Fruit fly (Drosophila melanogaster) whole organism, adult: Measurements from ENCODE around the gene RfC4.
A peak's percentile ranks its signal among the peaks of the same experiment; 100 is the strongest.

ENCODE experiments used
- CG11617 ChIP-seq: fragments of 200-800 bp; sonication (Bioruptor generic); optimal IDR thresholded peaks from 2 replicates; lab custom pipeline; 2017; ENCODE audit warnings: mild to moderate bottlenecking, missing biosample characterization, missing genetic modification reagents, missing genetic modification characterization
- CG12768 ChIP-seq: fragments of 200-800 bp; sonication (Bioruptor generic); optimal IDR thresholded peaks from 2 replicates; lab custom pipeline; 2017; ENCODE audit warnings: missing biosample characterization, missing genetic modification characterization, mild to moderate bottlenecking, moderate library complexity, missing genetic modification reagents
- CG1620 ChIP-seq: fragments of 200-800 bp; sonication (Bioruptor generic); optimal IDR thresholded peaks from 2 replicates; lab custom pipeline; 2016; ENCODE audit warnings: missing biosample characterization, missing genetic modification characterization
- CG33017 ChIP-seq: fragments of 200-800 bp; sonication (Bioruptor generic); optimal IDR thresholded peaks from 2 replicates; lab custom pipeline; 2018; ENCODE audit warnings: missing biosample characterization, mild to moderate bottlenecking, missing genetic modification characterization, moderate library complexity
- CG7045 ChIP-seq: fragments of 200-800 bp; sonication (Bioruptor generic); optimal IDR thresholded peaks from 2 replicates; lab custom pipeline; 2017; ENCODE audit warnings: missing biosample characterization, mild to moderate bottlenecking, missing genetic modification characterization
- CG7101 ChIP-seq: fragments of 200-800 bp; sonication (Bioruptor generic); optimal IDR thresholded peaks from 2 replicates; lab custom pipeline; 2018; ENCODE audit warnings: missing biosample characterization, mild to moderate bottlenecking, missing genetic modification characterization, moderate library complexity
- Clk ChIP-seq: fragments of 200-800 bp; sonication (Bioruptor generic); optimal IDR thresholded peaks from 2 replicates; lab custom pipeline; 2017; ENCODE audit warnings: missing biosample characterization, missing genetic modification characterization
- Hr96 ChIP-seq: fragments of 200-800 bp; sonication (Bioruptor generic); optimal IDR thresholded peaks from 2 replicates; lab custom pipeline; 2016; ENCODE audit warnings: missing biosample characterization, missing genetic modification characterization
- bab1 ChIP-seq: fragments of 200-800 bp; sonication (Bioruptor generic); optimal IDR thresholded peaks from 3 replicates; lab custom pipeline; 2019; ENCODE audit warnings: missing biosample characterization, mild to moderate bottlenecking, missing genetic modification characterization, moderate library complexity
- cic ChIP-seq: fragments of 200-800 bp; sonication (Bioruptor generic); optimal IDR thresholded peaks from 2 replicates; lab custom pipeline; 2017; ENCODE audit warnings: missing biosample characterization, mild to moderate bottlenecking, missing genetic modification characterization, moderate library complexity
- cnc ChIP-seq, 2 experiments: fragments of >200 bp; optimal IDR thresholded peaks; 2 replicates each; lab custom pipeline; 2017
- kay ChIP-seq: fragments of 200-800 bp; sonication (Bioruptor generic); peaks from one replicate; lab custom pipeline; 2016; ENCODE audit warnings: missing biosample characterization, missing genetic modification characterization, borderline replicate concordance
- ovo ChIP-seq: fragments of 200-800 bp; sonication (Bioruptor generic); optimal IDR thresholded peaks from 2 replicates; lab custom pipeline; 2016; ENCODE audit warnings: missing biosample characterization, missing genetic modification characterization
- pad ChIP-seq: fragments of 200-800 bp; sonication (Bioruptor generic); optimal IDR thresholded peaks from 3 replicates; lab custom pipeline; 2017; ENCODE audit warnings: missing biosample characterization, missing genetic modification characterization, mild to moderate bottlenecking, moderate library complexity, missing genetic modification reagents
- tj ChIP-seq: fragments of 200-800 bp; sonication (Bioruptor generic); optimal IDR thresholded peaks from 3 replicates; lab custom pipeline; 2017; ENCODE audit warnings: missing biosample characterization, mild to moderate bottlenecking, missing genetic modification characterization, moderate library complexity
- toe ChIP-seq: fragments of 200-800 bp; sonication (Bioruptor generic); optimal IDR thresholded peaks from 2 replicates; lab custom pipeline; 2016; ENCODE audit warnings: missing biosample characterization, missing genetic modification characterization

Gene RfC4

dm6 chr3L:4092705-4093257 is 43.1 kb downstream of the RfC4 start, which contains the start of gene CG14990:
Gene CG14990, plus strand, starts transcription at chr3L:4093207.
- TF ChIP-seq CG7101 (tag; lab: Kevin White, UChicago) (no peak), kay (peak; percentile 60)

DNA sequence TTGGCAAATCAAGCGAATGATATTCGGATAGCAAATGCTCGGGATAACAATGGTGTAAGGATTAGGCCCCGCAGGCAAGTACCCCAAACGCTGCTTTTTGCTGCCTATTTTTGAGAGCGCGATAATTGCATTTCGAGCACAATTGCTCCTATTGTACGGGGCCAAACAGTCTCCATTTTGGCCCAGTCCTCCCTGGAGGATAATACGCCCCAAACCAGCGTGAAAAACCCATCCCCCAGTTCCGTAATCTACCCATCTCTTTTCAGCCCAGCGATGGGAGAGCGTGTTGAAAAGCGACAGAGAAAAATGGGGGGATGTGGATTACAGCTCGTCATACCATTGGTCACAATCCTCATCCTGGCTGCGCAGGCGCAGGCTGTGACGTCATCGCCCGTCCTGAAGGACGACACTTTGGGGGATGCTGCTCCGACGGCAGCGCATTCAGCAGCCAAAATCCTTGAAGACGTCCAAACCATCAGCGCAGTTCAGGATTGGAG is 47.1 kb downstream of the RfC4 start, which contains the start of gene Gad1:
Gad1 (minus strand) TSS at position 51 of the 497 bp plus-strand sequence.
- TF ChIP-seq tj (GFP tag; lab: Kevin White, UChicago), result no peak
- TF ChIP-seq cic (GFP tag; lab: Kevin White, UChicago), result no peak
- no peak for TF ChIP-seq CG7045 (GFP tag; lab: Kevin White, UChicago)
- TF ChIP-seq CG11617 (GFP tag; lab: Kevin White, UChicago), result no peak
- TF ChIP-seq Hr96 (GFP tag; lab: Kevin White, UChicago), result no peak
- TF ChIP-seq toe, result no peak
- no peak for TF ChIP-seq Clk (GFP tag; lab: Kevin White, UChicago)
- no peak for TF ChIP-seq CG7101 (tag; lab: Kevin White, UChicago)
- TF ChIP-seq pad (GFP tag; lab: Kevin White, UChicago), result no peak
- no peak for TF ChIP-seq CG1620
- no peak for TF ChIP-seq CG12768

DNA sequence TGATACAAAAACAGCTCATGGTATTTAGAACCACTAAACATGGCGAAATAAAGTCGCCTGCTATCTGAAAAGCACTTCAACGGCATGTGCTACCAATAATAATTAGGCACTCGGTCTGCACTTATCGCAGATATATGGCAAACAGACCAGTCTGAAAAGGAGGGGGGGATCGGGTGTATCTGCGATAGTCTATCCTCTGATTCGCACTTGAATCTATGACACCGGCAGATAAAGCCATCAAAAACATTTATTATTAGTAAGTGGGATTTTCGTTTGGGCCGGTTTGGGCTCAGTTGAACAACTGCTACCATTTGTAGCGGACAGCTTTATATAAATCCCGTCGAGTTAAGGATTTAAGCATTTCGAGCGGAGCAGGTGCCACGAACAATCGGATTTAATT is 48.6 kb downstream of the RfC4 start, which contains the start of gene CG14989:
CG14989 (plus strand) TSS at position 301 of the 400 bp plus-strand sequence.
- TF ChIP-seq CG33017 (tag; lab: Kevin White, UChicago) (no peak), CG12768 (no peak), cnc (optimal IDR thresholded peaks at IDR 0.05; lab: Kevin White, UChicago) (no peak), bab1 (GFP tag; lab: Kevin White, UChicago) (no peak), ovo (GFP tag; lab: Kevin White, UChicago) (no peak), cic (GFP tag; lab: Kevin White, UChicago) (no peak)

- TF ChIP-seq CG33017 (tag; lab: Kevin White, UChicago) (no peak), CG1620 (no peak), cnc (optimal IDR thresholded peaks at IDR 0.05; lab: Kevin White, UChicago) (no peak), Hr96 (GFP tag; lab: Kevin White, UChicago) (no peak), toe (no peak)
Observed at dm6 chr3L:4085867-4086266, 50.0 kb downstream of the RfC4 start.
